Worm (Caenorhabditis elegans) whole organism, mixed stage, embryonic: ENCODE results near the gene dct-6.

ENCODE experiments used
- blmp-1 ChIP-seq: fragments of 150-350 bp; optimal IDR thresholded peaks from 2 replicates; lab custom pipeline; 2014; ENCODE audit warnings: missing biosample characterization, missing genetic modification characterization
- ceh-39 ChIP-seq: fragments of 150-350 bp; optimal IDR thresholded peaks from 2 replicates; lab custom pipeline; 2014; ENCODE audit warnings: missing biosample characterization, missing genetic modification characterization
- ceh-43 ChIP-seq: fragments of 200-800 bp; sonication (Bioruptor generic); optimal IDR thresholded peaks from 2 replicates; lab custom pipeline; 2018; ENCODE audit warnings: mild to moderate bottlenecking, missing genetic modification characterization, moderate library complexity, missing compliant biosample characterization
- ces-1 ChIP-seq: fragments of 150-350 bp; optimal IDR thresholded peaks from 2 replicates; lab custom pipeline; 2014; ENCODE audit warnings: missing biosample characterization, missing genetic modification reagents, missing genetic modification characterization
- cnd-1 ChIP-seq: fragments of 200-800 bp; sonication (Bioruptor generic); optimal IDR thresholded peaks from 2 replicates; lab custom pipeline; 2018; ENCODE audit warnings: mild to moderate bottlenecking, missing genetic modification characterization, missing compliant biosample characterization
- elt-1 ChIP-seq: sonication (generic microtip); optimal IDR thresholded peaks from 2 replicates; lab custom pipeline; 2017; ENCODE audit warnings: missing genetic modification characterization, mild to moderate bottlenecking, missing compliant biosample characterization, antibody characterized with exemption, moderate library complexity, borderline replicate concordance; ENCODE audit not compliant: insufficient read depth
- flh-1 ChIP-seq: fragments of 200-800 bp; sonication (Bioruptor generic); optimal IDR thresholded peaks from 2 replicates; lab custom pipeline; 2018; ENCODE audit warnings: mild to moderate bottlenecking, missing genetic modification characterization, moderate library complexity, missing compliant biosample characterization
- ham-2 ChIP-seq: fragments of 200-800 bp; sonication (Bioruptor generic); optimal IDR thresholded peaks from 2 replicates; lab custom pipeline; 2018; ENCODE audit warnings: mild to moderate bottlenecking, missing genetic modification characterization, missing compliant biosample characterization
- hlh-1 ChIP-seq: fragments of 150-350 bp; optimal IDR thresholded peaks from 2 replicates; lab custom pipeline; 2014; ENCODE audit warnings: missing biosample characterization, missing genetic modification reagents, missing genetic modification characterization
- lin-32 ChIP-seq: fragments of 200-800 bp; sonication (Bioruptor generic); optimal IDR thresholded peaks from 2 replicates; lab custom pipeline; 2018; ENCODE audit warnings: mild to moderate bottlenecking, missing genetic modification characterization, missing compliant biosample characterization
- lsy-2 ChIP-seq: fragments of 150-350 bp; optimal IDR thresholded peaks from 2 replicates; lab custom pipeline; 2014; ENCODE audit warnings: missing biosample characterization, missing genetic modification characterization
- mab-5 ChIP-seq: fragments of 150-350 bp; optimal IDR thresholded peaks from 2 replicates; lab custom pipeline; 2014; ENCODE audit warnings: missing biosample characterization, missing genetic modification characterization
- mep-1 ChIP-seq: fragments of 150-350 bp; optimal IDR thresholded peaks from 2 replicates; lab custom pipeline; 2017; ENCODE audit warnings: missing biosample characterization, missing genetic modification reagents, missing genetic modification characterization, inconsistent platforms
- mls-2 ChIP-seq: sonication (generic microtip); optimal IDR thresholded peaks from 2 replicates; lab custom pipeline; 2016; ENCODE audit warnings: mild to moderate bottlenecking, missing genetic modification characterization, moderate library complexity, missing compliant biosample characterization
- nhr-12 ChIP-seq: fragments of 150-350 bp; optimal IDR thresholded peaks from 2 replicates; lab custom pipeline; 2014; ENCODE audit warnings: missing biosample characterization, missing genetic modification characterization
- nhr-2 ChIP-seq: fragments of 150-350 bp; optimal IDR thresholded peaks from 2 replicates; lab custom pipeline; 2014; ENCODE audit warnings: missing biosample characterization, missing genetic modification characterization
- nhr-237 ChIP-seq: fragments of 150-350 bp; optimal IDR thresholded peaks from 2 replicates; lab custom pipeline; 2014; ENCODE audit warnings: missing biosample characterization, missing genetic modification characterization
- nhr-28 ChIP-seq: fragments of 150-350 bp; optimal IDR thresholded peaks from 2 replicates; lab custom pipeline; 2014; ENCODE audit warnings: missing biosample characterization, missing genetic modification characterization
- pha-4 ChIP-seq: fragments of 150-350 bp; optimal IDR thresholded peaks from 2 replicates; lab custom pipeline; 2018; ENCODE audit warnings: missing biosample characterization, missing genetic modification reagents, missing genetic modification characterization
- snpc-4 ChIP-seq: fragments of 150-350 bp; optimal IDR thresholded peaks from 2 replicates; lab custom pipeline; 2014; ENCODE audit warnings: missing biosample characterization, missing genetic modification characterization
- sptf-1 ChIP-seq: sonication (generic microtip); optimal IDR thresholded peaks from 2 replicates; lab custom pipeline; 2017; ENCODE audit warnings: mild to moderate bottlenecking, missing genetic modification characterization, moderate library complexity, missing compliant biosample characterization
- tbx-8 ChIP-seq: fragments of 200-800 bp; sonication (Bioruptor generic); optimal IDR thresholded peaks from 2 replicates; lab custom pipeline; 2018; ENCODE audit warnings: mild to moderate bottlenecking, missing genetic modification characterization, moderate library complexity, missing compliant biosample characterization
- unc-120 ChIP-seq: sonication (generic microtip); optimal IDR thresholded peaks from 2 replicates; lab custom pipeline; 2017; ENCODE audit warnings: missing genetic modification characterization, missing compliant biosample characterization; ENCODE audit not compliant: poor library complexity, severe bottlenecking
- unc-39 ChIP-seq: fragments of 150-350 bp; optimal IDR thresholded peaks from 2 replicates; lab custom pipeline; 2014; ENCODE audit warnings: missing biosample characterization, missing genetic modification characterization
- unc-62 ChIP-seq: fragments of 150-350 bp; optimal IDR thresholded peaks from 2 replicates; lab custom pipeline; 2014; ENCODE audit warnings: missing biosample characterization, missing genetic modification reagents, missing genetic modification characterization
- zip-8 ChIP-seq: fragments of 150-350 bp; optimal IDR thresholded peaks from 2 replicates; lab custom pipeline; 2014; ENCODE audit warnings: missing biosample characterization, missing genetic modification characterization

The dct-6 gene

DNA sequence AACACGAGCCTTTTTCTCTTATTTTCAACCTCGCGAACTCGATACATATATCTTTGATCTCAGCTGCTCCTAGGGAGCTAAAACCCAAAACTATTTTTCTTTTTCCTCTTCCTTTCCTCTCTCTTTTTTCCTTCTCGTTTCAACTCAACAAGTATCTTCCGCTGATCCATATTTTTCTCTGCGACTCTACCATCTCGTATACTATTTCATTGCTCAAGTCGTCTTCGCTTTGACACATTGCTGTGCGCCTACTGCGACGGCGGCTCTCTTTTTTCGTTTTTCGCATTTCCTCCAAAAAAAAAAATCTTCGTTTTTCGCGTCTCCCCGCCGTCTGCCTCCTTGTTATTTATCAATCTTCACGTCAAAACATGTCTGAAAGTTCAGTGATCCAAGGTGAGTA lies 16.4 kb upstream of the dct-6 start:
- TF ChIP-seq unc-62 (GFP tag; lab: Kevin White, UChicago) (peak; percentile 16), flh-1 (GFP tag; lab: Kevin White, UChicago) (no peak), unc-120 (tag; lab: Kevin White, UChicago) (peak; percentile 29), lin-32 (GFP tag; lab: Kevin White, UChicago) (no peak), ces-1 (GFP tag; lab: Kevin White, UChicago) (peak; percentile 4)

ce11 chrIII:5950756-5951345 lies 15.4 kb upstream of the dct-6 start:
- TF ChIP-seq nhr-12 (tag; lab: Kevin White, UChicago), result no peak
- TF ChIP-seq zip-8 (tag; lab: Kevin White, UChicago), result no peak
- TF ChIP-seq unc-120 (tag; lab: Kevin White, UChicago), result no peak
- no peak for TF ChIP-seq nhr-28
- TF ChIP-seq nhr-237 (tag; lab: Kevin White, UChicago), result no peak
- no peak for TF ChIP-seq ceh-43
- no peak for TF ChIP-seq flh-1 (GFP tag; lab: Kevin White, UChicago)
- TF ChIP-seq ham-2 (GFP tag; lab: Kevin White, UChicago), result no peak
- no peak for TF ChIP-seq blmp-1 (tag; lab: Kevin White, UChicago)
- TF ChIP-seq nhr-2 (tag; lab: Kevin White, UChicago), result no peak
- TF ChIP-seq sptf-1, result no peak
- TF ChIP-seq unc-62 (GFP tag; lab: Kevin White, UChicago), result no peak
- TF ChIP-seq pha-4 (tag; lab: Kevin White, UChicago), result no peak
- TF ChIP-seq mls-2, result no peak
- TF ChIP-seq elt-1 (tag; lab: Kevin White, UChicago), result no peak
- TF ChIP-seq ceh-39 (tag; lab: Kevin White, UChicago), result no peak
- TF ChIP-seq snpc-4 (tag; lab: Kevin White, UChicago), result no peak
- TF ChIP-seq ces-1 (GFP tag; lab: Kevin White, UChicago), result no peak
- TF ChIP-seq tbx-8, result no peak

DNA sequence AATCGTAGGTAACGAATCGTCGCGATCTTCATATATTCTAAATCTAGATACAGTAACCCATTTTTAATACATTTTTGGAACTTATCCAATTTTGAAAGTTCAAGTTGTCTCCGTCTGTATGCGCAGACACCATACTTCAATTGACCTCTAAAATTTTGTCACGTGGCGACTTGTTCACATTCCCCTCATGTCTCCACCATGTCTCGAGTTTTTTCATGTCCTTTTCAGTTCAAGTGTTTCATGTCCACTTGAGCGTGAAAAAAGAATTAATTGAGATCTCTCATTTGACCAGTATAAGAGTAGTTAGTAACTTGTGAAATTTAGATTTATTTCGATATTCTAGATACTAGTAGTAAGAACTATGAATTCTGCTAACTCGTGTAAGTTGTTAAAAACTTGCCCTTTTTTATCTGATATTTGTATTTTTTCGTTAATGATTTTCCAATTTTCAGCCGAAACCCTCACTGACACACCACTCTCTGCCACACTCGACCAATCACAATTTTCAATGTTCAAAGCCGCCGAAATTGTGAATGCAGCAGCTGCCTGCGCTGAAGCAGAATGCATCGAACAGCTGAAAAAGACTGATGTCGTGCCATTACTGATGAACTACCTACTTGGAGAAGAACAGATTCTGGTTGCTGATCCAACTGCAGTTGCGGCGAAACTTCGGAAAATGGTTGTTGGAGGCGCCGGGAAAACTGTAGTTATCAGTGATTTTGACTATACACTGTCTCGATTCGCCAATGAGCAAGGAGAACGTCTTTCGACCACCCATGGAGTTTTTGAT lies 14.4 kb upstream of the dct-6 start:
- no peak for TF ChIP-seq nhr-2 (tag; lab: Kevin White, UChicago)
- TF ChIP-seq sptf-1, result no peak
- no peak for TF ChIP-seq mls-2

ce11 chrIII:5953041-5953912 lies 12.9 kb upstream of the dct-6 start:
- TF ChIP-seq mab-5 (tag; lab: Kevin White, UChicago) (no peak), cnd-1 (tag; lab: Kevin White, UChicago) (no peak), hlh-1 (tag; lab: Kevin White, UChicago) (no peak), mep-1 (tag; lab: Kevin White, UChicago) (no peak), ces-1 (GFP tag; lab: Kevin White, UChicago) (no peak), lsy-2 (tag; lab: Kevin White, UChicago) (no peak), unc-39 (no peak), elt-1 (tag; lab: Kevin White, UChicago) (no peak), lin-32 (GFP tag; lab: Kevin White, UChicago) (no peak), nhr-28 (no peak), snpc-4 (tag; lab: Kevin White, UChicago) (no peak), blmp-1 (tag; lab: Kevin White, UChicago) (no peak), ham-2 (GFP tag; lab: Kevin White, UChicago) (no peak), flh-1 (GFP tag; lab: Kevin White, UChicago) (no peak)

- TF ChIP-seq ham-2 (GFP tag; lab: Kevin White, UChicago), result no peak
Measured at ce11 chrIII:5953913-5954290, 12.3 kb upstream of the dct-6 start.
